Worm (Caenorhabditis elegans): Measurements from ENCODE around the gene pitr-5.
A peak's percentile ranks its signal among the peaks of the same experiment; 100 is the strongest.

Gene pitr-5

ce11 chrV:7199077-7199476 is 14.4 kb downstream of the pitr-5 start (continued):
- TF ChIP-seq lin-26 (GFP tag; IDR thresholded peaks at IDR 0.05) (no peak), him-1 (tag; optimal IDR thresholded peaks at IDR 0.05) (no peak), ceh-100 (GFP tag; IDR thresholded peaks at IDR 0.05) (no peak), nhr-80 (tag; optimal IDR thresholded peaks at IDR 0.05) (no peak), atf-7 (tag; optimal IDR thresholded peaks at IDR 0.05) (no peak), C17E4.6 (GFP tag; IDR thresholded peaks at IDR 0.05) (no peak), Y53F4B.3 (GFP tag; IDR thresholded peaks at IDR 0.05) (no peak), madf-3 (GFP tag; IDR thresholded peaks at IDR 0.05) (peak; percentile 90), sdz-38 (tag; optimal IDR thresholded peaks at IDR 0.05) (no peak), mcd-1 (GFP tag; IDR thresholded peaks at IDR 0.05) (0 out of 2 replicates have a peak, but pooled peaks have one; percentile 7), nhr-27 (tag; optimal IDR thresholded peaks at IDR 0.05) (no peak), athp-1 (tag; optimal IDR thresholded peaks at IDR 0.05) (no peak), hmg-1.2 (GFP tag; IDR thresholded peaks at IDR 0.05) (no peak), mxl-1 (tag; optimal IDR thresholded peaks at IDR 0.05) (no peak), lir-1 (GFP tag; conservative IDR thresholded peaks at IDR 0.05) (no peak), attf-5 (GFP tag; optimal IDR thresholded peaks at IDR 0.05) (no peak), nhr-179 (tag; optimal IDR thresholded peaks at IDR 0.05) (no peak), lin-54 (GFP tag; optimal IDR thresholded peaks at IDR 0.05) (peak; percentile 54), Y56A3A.18 (GFP tag; IDR thresholded peaks at IDR 0.05) (no peak), F33H1.4 (GFP tag; IDR thresholded peaks at IDR 0.05) (peak; percentile 93), ekl-4 (GFP tag; IDR thresholded peaks at IDR 0.05) (no peak), snpc-1.1 (tag; optimal IDR thresholded peaks at IDR 0.05; ENCODE audit: insufficient read depth) (peak; percentile 50), aptf-3 (GFP tag; IDR thresholded peaks at IDR 0.05) (no peak), F10E7.11 (tag; optimal IDR thresholded peaks at IDR 0.05) (no peak), C06A6.2 (GFP tag; conservative IDR thresholded peaks at IDR 0.05) (no peak), egl-18 (GFP tag; IDR thresholded peaks at IDR 0.05) (no peak), xnd-1 (tag; optimal IDR thresholded peaks at IDR 0.05) (peak; percentile 89), hsf-1 (GFP tag; IDR thresholded peaks at IDR 0.05) (0 out of 2 replicates have a peak, but pooled peaks have one; percentile 14), D2030.7 (GFP tag; IDR thresholded peaks at IDR 0.05) (peak; percentile 54; the same call in 1 of the 2 replicates), B0019.2 (GFP tag; conservative IDR thresholded peaks at IDR 0.05) (no peak)

- TF ChIP-seq Y53F4B.3 (GFP tag; IDR thresholded peaks at IDR 0.05): no peak
- no peak for TF ChIP-seq ztf-22 (GFP tag; optimal IDR thresholded peaks at IDR 0.05)
- no peak for TF ChIP-seq F22D6.2 (tag; optimal IDR thresholded peaks at IDR 0.05)
- TF ChIP-seq nfyb-1 (GFP tag; IDR thresholded peaks at IDR 0.05): no peak
- no peak for TF ChIP-seq nhr-27 (tag; optimal IDR thresholded peaks at IDR 0.05)
- no peak for TF ChIP-seq C17E4.6 (GFP tag; IDR thresholded peaks at IDR 0.05)
Measured at ce11 chrV:7199932-7200331, 15.3 kb downstream of the pitr-5 start, which contains the start of gene F09G2.1. TSS of gene F09G2.1 (plus strand) at chrV:7200232.

- TF ChIP-seq ZK185.1 (tag; optimal IDR thresholded peaks at IDR 0.05; ENCODE audit: poor library complexity, severe bottlenecking) (no peak), F49E8.2 (tag; optimal IDR thresholded peaks at IDR 0.05; ENCODE audit: insufficient read depth) (no peak), F33H1.4 (GFP tag; IDR thresholded peaks at IDR 0.05) (no peak), unc-62 (GFP tag; optimal IDR thresholded peaks at IDR 0.05) (no peak), ekl-4 (GFP tag; IDR thresholded peaks at IDR 0.05) (no peak), ceh-58 (GFP tag; IDR thresholded peaks at IDR 0.05) (no peak), hlh-26 (GFP tag; conservative IDR thresholded peaks at IDR 0.05) (no peak), nfya-2 (GFP tag; IDR thresholded peaks at IDR 0.05) (no peak), Y95B8A.8 (GFP tag; IDR thresholded peaks at IDR 0.05) (no peak), ztf-28 (GFP tag; IDR thresholded peaks at IDR 0.05) (no peak), C06A6.2 (GFP tag; conservative IDR thresholded peaks at IDR 0.05) (no peak), F52B5.7 (tag; optimal IDR thresholded peaks at IDR 0.05) (no peak), nhr-27 (tag; optimal IDR thresholded peaks at IDR 0.05) (no peak), bed-2 (GFP tag; IDR thresholded peaks at IDR 0.05) (no peak), chd-7 (tag; optimal IDR thresholded peaks at IDR 0.05) (no peak), C17E4.6 (GFP tag; IDR thresholded peaks at IDR 0.05) (no peak), T07F8.4 (tag; optimal IDR thresholded peaks at IDR 0.05) (no peak), B0336.3 (GFP tag; IDR thresholded peaks at IDR 0.05) (no peak), ceh-100 (GFP tag; IDR thresholded peaks at IDR 0.05) (no peak)
Measured at ce11 chrV:7201353-7201752, 16.7 kb downstream of the pitr-5 start.
